Worm (Caenorhabditis elegans): ENCODE data around the gene C44H4.8.

ce11 chrX:14557352-14557935 is 37.5 kb upstream of the C44H4.8 start:
- TF ChIP-seq nhr-237 (tag; optimal IDR thresholded peaks at IDR 0.05) (peak; percentile 62), ztf-11 (tag; optimal IDR thresholded peaks at IDR 0.05) (no peak), zip-8 (tag; optimal IDR thresholded peaks at IDR 0.05) (no peak), snpc-4 (tag; optimal IDR thresholded peaks at IDR 0.05) (no peak), pha-4 (tag; optimal IDR thresholded peaks at IDR 0.05) (no peak), lsy-2 (tag; optimal IDR thresholded peaks at IDR 0.05) (peak; percentile 26), sptf-1 (tag; optimal IDR thresholded peaks at IDR 0.05) (no peak), ceh-43 (GFP tag; optimal IDR thresholded peaks at IDR 0.05) (no peak), ceh-83 (GFP tag; optimal IDR thresholded peaks at IDR 0.05) (no peak), flh-1 (GFP tag; optimal IDR thresholded peaks at IDR 0.05) (no peak), mep-1 (tag; optimal IDR thresholded peaks at IDR 0.05) (no peak)

Measured in whole organism, mixed stage, embryonic.